Worm (Caenorhabditis elegans): Measurements from ENCODE around the gene T28A11.18.

DNA sequence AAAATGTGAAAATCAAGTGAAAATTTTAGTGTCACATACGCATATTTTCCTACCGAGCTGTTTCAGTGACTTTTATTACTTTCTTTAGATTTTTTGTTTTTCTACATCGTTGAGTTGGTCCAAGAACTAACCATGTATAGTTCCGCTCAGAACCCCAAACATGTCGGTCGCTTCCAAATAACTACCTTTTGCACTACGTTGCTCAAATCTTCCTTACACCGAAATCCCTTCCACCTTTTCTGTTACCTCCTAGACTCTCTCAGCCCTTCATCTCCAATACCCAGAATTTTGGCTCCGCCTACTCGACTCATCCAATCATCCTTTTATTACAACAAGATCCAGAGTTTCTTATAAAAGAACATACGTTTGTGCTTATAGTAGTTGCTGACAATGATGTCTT, 16.8 kb upstream of the T28A11.18 start, which contains the start of gene F35F10.5:
- TF ChIP-seq nhr-28 (tag; optimal IDR thresholded peaks at IDR 0.05) (no peak), sem-2 (GFP tag; optimal IDR thresholded peaks at IDR 0.05) (no peak), nhr-76 (tag; optimal IDR thresholded peaks at IDR 0.05) (no peak), tbx-8 (GFP tag; optimal IDR thresholded peaks at IDR 0.05) (no peak), cnd-1 (tag; optimal IDR thresholded peaks at IDR 0.05) (no peak), elt-1 (tag; optimal IDR thresholded peaks at IDR 0.05; ENCODE audit: borderline replicate concordance, insufficient read depth) (no peak), unc-62 (GFP tag; optimal IDR thresholded peaks at IDR 0.05) (no peak), unc-39 (tag; optimal IDR thresholded peaks at IDR 0.05) (no peak), ztf-11 (tag; optimal IDR thresholded peaks at IDR 0.05) (no peak), lin-13 (tag; optimal IDR thresholded peaks at IDR 0.05) (no peak), nhr-237 (tag; optimal IDR thresholded peaks at IDR 0.05) (no peak), mab-5 (tag; optimal IDR thresholded peaks at IDR 0.05) (no peak)
